Fruit fly (Drosophila melanogaster): ENCODE data around the gene CG4496.

The CG4496 gene

dm6 chr2L:7150775-7151174 is 39.0 kb downstream of the CG4496 start (continued):
- TF ChIP-seq corto (GFP tag; optimal IDR thresholded peaks at IDR 0.05) (no peak), CG10979 (tag; optimal IDR thresholded peaks at IDR 0.05) (peak; percentile 61), CG6791 (GFP tag; IDR thresholded peaks at IDR 0.05; ENCODE audit: partially characterized antibody) (no peak), Atf-2 (GFP tag; optimal IDR thresholded peaks at IDR 0.05) (no peak), tgo (GFP tag; IDR thresholded peaks at IDR 0.05) (peak; percentile 62), rib (GFP tag; IDR thresholded peaks at IDR 0.05) (no peak), bsh (GFP tag; optimal IDR thresholded peaks at IDR 0.05) (peak in 1 of 2 experiments; percentile 62), E2f1 (GFP tag; IDR thresholded peaks at IDR 0.05) (no peak), CG2120 (GFP tag; optimal IDR thresholded peaks at IDR 0.05) (no peak), pnt (GFP tag; optimal IDR thresholded peaks at IDR 0.05) (no peak), Sin3A (optimal IDR thresholded peaks at IDR 0.05) (no peak), Sox100B (GFP tag; optimal IDR thresholded peaks at IDR 0.05) (peak; percentile 60), toy (GFP tag; IDR thresholded peaks at IDR 0.05) (no peak), H15 (GFP tag; IDR thresholded peaks at IDR 0.05) (no peak), E2f2 (GFP tag; IDR thresholded peaks at IDR 0.05) (no peak; the same call in 1 of the 2 replicates), Mes4 (GFP tag; optimal IDR thresholded peaks at IDR 0.05) (no peak), vfl (GFP tag; optimal IDR thresholded peaks at IDR 0.05) (no peak), CG14710 (tag; optimal IDR thresholded peaks at IDR 0.05) (peak; percentile 27), sc (optimal IDR thresholded peaks at IDR 0.05) (no peak), sc (GFP tag; optimal IDR thresholded peaks at IDR 0.05) (peak; percentile 9), Ravus (GFP tag; IDR thresholded peaks at IDR 0.05) (no peak; the same call in 1 of the 2 replicates), aop (GFP tag; IDR thresholded peaks at IDR 0.05) (no peak), CG15269 (tag; optimal IDR thresholded peaks at IDR 0.05) (peak; percentile 75), CoRest (tag; optimal IDR thresholded peaks at IDR 0.05) (peak; percentile 64), Nf-YB (GFP tag; optimal IDR thresholded peaks at IDR 0.05) (peak; percentile 36), CG15011 (GFP tag; optimal IDR thresholded peaks at IDR 0.05) (no peak), Gug (GFP tag; IDR thresholded peaks at IDR 0.05) (no peak), Hand (GFP tag; optimal IDR thresholded peaks at IDR 0.05) (no peak), Side (GFP tag; optimal IDR thresholded peaks at IDR 0.05) (no peak), zfh2 (GFP tag; optimal IDR thresholded peaks at IDR 0.05) (no peak), repo (GFP tag; optimal IDR thresholded peaks at IDR 0.05) (no peak), Abd-B (GFP tag; optimal IDR thresholded peaks at IDR 0.05) (peak; percentile 20), Rx (GFP tag; IDR thresholded peaks at IDR 0.05) (no peak), yki (optimal IDR thresholded peaks at IDR 0.05) (no peak), luna (GFP tag; optimal IDR thresholded peaks at IDR 0.05) (no peak), Lpt (GFP tag; optimal IDR thresholded peaks at IDR 0.05) (no peak), CG6813 (GFP tag; optimal IDR thresholded peaks at IDR 0.05) (no peak), gfzf (GFP tag; optimal IDR thresholded peaks at IDR 0.05) (no peak), Bgb (GFP tag; IDR thresholded peaks at IDR 0.05; ENCODE audit: partially characterized antibody) (no peak), CG2129 (GFP tag; IDR thresholded peaks at IDR 0.05; ENCODE audit: partially characterized antibody) (no peak), ems (GFP tag; optimal IDR thresholded peaks at IDR 0.05) (no peak), Usf (GFP tag; optimal IDR thresholded peaks at IDR 0.05) (no peak), CG1529 (GFP tag; optimal IDR thresholded peaks at IDR 0.05) (no peak), ase (GFP tag; IDR thresholded peaks at IDR 0.05) (0 out of 3 replicates have a peak, but pooled peaks have one; percentile 14), unpg (GFP tag; optimal IDR thresholded peaks at IDR 0.05) (peak; percentile 75), tap (tag; optimal IDR thresholded peaks at IDR 0.05) (peak; percentile 37), CG4707 (GFP tag; optimal IDR thresholded peaks at IDR 0.05) (no peak), Blimp-1 (GFP tag; optimal IDR thresholded peaks at IDR 0.05) (peak; percentile 68), CG9609 (GFP tag; optimal IDR thresholded peaks at IDR 0.05) (no peak), Xbp1 (GFP tag; optimal IDR thresholded peaks at IDR 0.05) (peak; percentile 6), bbx (GFP tag; IDR thresholded peaks at IDR 0.05; ENCODE audit: partially characterized antibody) (no peak), CG34376 (GFP tag; optimal IDR thresholded peaks at IDR 0.05) (no peak)

Data from whole organism, embryonic.